Worm (Caenorhabditis elegans) whole organism, L2 larva: ENCODE results near the gene klp-13.

Source experiments
- ceh-82 ChIP-seq: fragments of 150-350 bp; optimal IDR thresholded peaks from 2 replicates; lab custom pipeline; 2014; ENCODE audit warnings: missing biosample characterization, missing genetic modification characterization
- elt-1 ChIP-seq: fragments of 150-350 bp; optimal IDR thresholded peaks from 2 replicates; lab custom pipeline; 2014; ENCODE audit warnings: missing biosample characterization, missing genetic modification characterization
- unc-62 ChIP-seq: fragments of 150-350 bp; optimal IDR thresholded peaks from 2 replicates; lab custom pipeline; 2014; ENCODE audit warnings: missing biosample characterization, missing genetic modification reagents, missing genetic modification characterization

ce11 chrX:5975228-5975627 is 9.6 kb upstream of the klp-13 start:
- TF ChIP-seq elt-1 (tag; lab: Kevin White, UChicago): no peak
- TF ChIP-seq ceh-82: no peak
- TF ChIP-seq unc-62: no peak
